Fruit fly (Drosophila melanogaster) whole organism, embryonic: ENCODE measurements around the gene Gale.

Experiments
- Adf1 ChIP-seq: fragments of 200-800 bp; sonication (Bioruptor generic); IDR thresholded peaks from 2 replicates; pipeline ENCODE4 v1.3.6; 2022; ENCODE audit warnings: missing biosample characterization, missing genetic modification characterization
- Bteb2 ChIP-seq: fragments of 200-800 bp; sonication (Bioruptor generic); optimal IDR thresholded peaks from 2 replicates; lab custom pipeline; 2016; ENCODE audit warnings: missing biosample characterization, missing genetic modification characterization
- CG11456 ChIP-seq: fragments of 200-800 bp; sonication (Bioruptor generic); IDR thresholded peaks from 3 replicates; pipeline ENCODE4 v1.3.6; 2022; ENCODE audit warnings: missing biosample characterization, missing genetic modification characterization
- CG13894 ChIP-seq: fragments of 200-800 bp; sonication (Bioruptor generic); optimal IDR thresholded peaks from 3 replicates; lab custom pipeline; 2018; ENCODE audit warnings: missing biosample characterization, mild to moderate bottlenecking, missing genetic modification characterization, moderate library complexity
- CG14014 ChIP-seq: fragments of 200-800 bp; sonication (Bioruptor generic); IDR thresholded peaks from 2 replicates; pipeline ENCODE4 v1.3.6; 2022; ENCODE audit warnings: missing biosample characterization, missing genetic modification characterization
- CG14860 ChIP-seq: fragments of 200-800 bp; sonication (Bioruptor generic); IDR thresholded peaks from 3 replicates; pipeline ENCODE4 v1.3.6; 2022; ENCODE audit warnings: missing biosample characterization, missing genetic modification characterization; ENCODE audit not compliant: partially characterized antibody
- CG16813 ChIP-seq: fragments of 200-800 bp; sonication (Bioruptor generic); IDR thresholded peaks from 3 replicates; pipeline ENCODE4 v1.3.6; 2022; ENCODE audit warnings: missing biosample characterization, missing genetic modification characterization; ENCODE audit not compliant: partially characterized antibody
- CG17361 ChIP-seq: fragments of 200-800 bp; sonication (Bioruptor generic); IDR thresholded peaks from 3 replicates; pipeline ENCODE4 v1.3.6; 2022; ENCODE audit warnings: missing biosample characterization, missing genetic modification characterization
- CG17385 ChIP-seq: fragments of 200-800 bp; sonication (Bioruptor generic); optimal IDR thresholded peaks from 3 replicates; lab custom pipeline; 2018; ENCODE audit warnings: missing biosample characterization, mild to moderate bottlenecking, missing genetic modification characterization
- CG17829 ChIP-seq: fragments of 200-800 bp; optimal IDR thresholded peaks from 2 replicates; lab custom pipeline; 2019; ENCODE audit warnings: missing biosample characterization, mild to moderate bottlenecking, missing genetic modification characterization, moderate library complexity
- CG2712 ChIP-seq: fragments of 200-800 bp; optimal IDR thresholded peaks from 3 replicates; lab custom pipeline; 2019; ENCODE audit warnings: missing biosample characterization, mild to moderate bottlenecking, missing genetic modification characterization, moderate library complexity
- CG31388 ChIP-seq: fragments of 200-800 bp; sonication (Bioruptor generic); optimal IDR thresholded peaks from 2 replicates; lab custom pipeline; 2016; ENCODE audit warnings: missing biosample characterization, missing genetic modification characterization
- CG3726 ChIP-seq: fragments of 200-800 bp; sonication (Bioruptor generic); IDR thresholded peaks from 3 replicates; pipeline ENCODE4, ENCODE4 v1.3.6; 2022; ENCODE audit warnings: missing biosample characterization, missing genetic modification characterization
- CG4617 ChIP-seq: fragments of 200-800 bp; sonication (Bioruptor generic); optimal IDR thresholded peaks from 3 replicates; lab custom pipeline; 2016; ENCODE audit warnings: missing biosample characterization, missing genetic modification characterization, borderline replicate concordance
- CG4707 ChIP-seq: fragments of 200-800 bp; sonication (Bioruptor generic); optimal IDR thresholded peaks from 2 replicates; lab custom pipeline; 2018; ENCODE audit warnings: missing biosample characterization, mild to moderate bottlenecking, missing genetic modification characterization, moderate library complexity
- CG6683 ChIP-seq: fragments of 200-800 bp; sonication (Bioruptor generic); optimal IDR thresholded peaks from 2 replicates; lab custom pipeline; 2017; ENCODE audit warnings: missing biosample characterization, mild to moderate bottlenecking, missing genetic modification characterization, missing genetic modification reagents
- CG7928 ChIP-seq: fragments of 200-800 bp; sonication (Bioruptor generic); optimal IDR thresholded peaks from 2 replicates; lab custom pipeline; 2017; ENCODE audit warnings: missing biosample characterization, mild to moderate bottlenecking, missing genetic modification characterization
- CG7963 ChIP-seq: fragments of 200-800 bp; sonication (Bioruptor generic); IDR thresholded peaks from 3 replicates; pipeline ENCODE4 v1.3.6; 2022; ENCODE audit warnings: missing biosample characterization, missing genetic modification characterization; ENCODE audit not compliant: partially characterized antibody
- CG8281 ChIP-seq: fragments of 200-800 bp; sonication (Bioruptor generic); optimal IDR thresholded peaks from 2 replicates; lab custom pipeline; 2018; ENCODE audit warnings: missing biosample characterization, mild to moderate bottlenecking, missing genetic modification characterization, moderate library complexity
- CG8359 ChIP-seq: fragments of 200-800 bp; sonication (Bioruptor generic); optimal IDR thresholded peaks from 2 replicates; lab custom pipeline; 2017; ENCODE audit warnings: missing biosample characterization, mild to moderate bottlenecking, missing genetic modification characterization, borderline replicate concordance
- CG8944 ChIP-seq: fragments of 200-800 bp; sonication (Bioruptor generic); optimal IDR thresholded peaks from 3 replicates; lab custom pipeline; 2016; ENCODE audit warnings: missing biosample characterization, missing genetic modification characterization
- Dad ChIP-seq: fragments of 200-800 bp; sonication (Bioruptor generic); optimal IDR thresholded peaks from 3 replicates; lab custom pipeline; 2016; ENCODE audit warnings: missing biosample characterization, missing genetic modification characterization
- Deaf1 ChIP-seq: fragments of 200-800 bp; optimal IDR thresholded peaks from 3 replicates; lab custom pipeline; 2019; ENCODE audit warnings: missing biosample characterization, mild to moderate bottlenecking, missing genetic modification characterization, moderate library complexity
- Dek ChIP-seq: fragments of 200-800 bp; sonication (Bioruptor generic); optimal IDR thresholded peaks from 3 replicates; lab custom pipeline; 2019; ENCODE audit warnings: missing biosample characterization, mild to moderate bottlenecking, missing genetic modification characterization, moderate library complexity
- HLH3B ChIP-seq: fragments of 200-800 bp; sonication (Bioruptor generic); IDR thresholded peaks from 2 replicates; pipeline ENCODE4 v1.3.6; 2022; ENCODE audit warnings: missing biosample characterization, missing genetic modification characterization
- HLHmδ ChIP-seq: fragments of 200-800 bp; sonication (Bioruptor generic); optimal IDR thresholded peaks from 2 replicates; lab custom pipeline; 2018; ENCODE audit warnings: missing biosample characterization, mild to moderate bottlenecking, missing genetic modification characterization, moderate library complexity
- Hmr ChIP-seq: fragments of 200-800 bp; sonication (Bioruptor generic); optimal IDR thresholded peaks from 3 replicates; lab custom pipeline; 2017; ENCODE audit warnings: mild to moderate bottlenecking, missing biosample characterization, missing genetic modification reagents, missing genetic modification characterization
- MTF-1 ChIP-seq: fragments of 200-800 bp; sonication (Bioruptor generic); optimal IDR thresholded peaks from 2 replicates; lab custom pipeline; 2018; ENCODE audit warnings: missing biosample characterization, mild to moderate bottlenecking, missing genetic modification characterization, borderline replicate concordance
- Meics ChIP-seq: fragments of 200-800 bp; sonication (Bioruptor generic); optimal IDR thresholded peaks from 2 replicates; lab custom pipeline; 2017; ENCODE audit warnings: missing biosample characterization, mild to moderate bottlenecking, missing genetic modification characterization
- NK7.1 ChIP-seq: fragments of 200-800 bp; sonication (Bioruptor generic); optimal IDR thresholded peaks from 3 replicates; lab custom pipeline; 2016; ENCODE audit warnings: missing biosample characterization, missing genetic modification characterization
- Nf-YC ChIP-seq: fragments of 200-800 bp; optimal IDR thresholded peaks from 3 replicates; lab custom pipeline; 2019; ENCODE audit warnings: missing biosample characterization, mild to moderate bottlenecking, missing genetic modification characterization, moderate library complexity
- Ptx1 ChIP-seq: fragments of 200-800 bp; sonication (Bioruptor generic); IDR thresholded peaks from 2 replicates; pipeline ENCODE4 v1.3.6; 2022; ENCODE audit warnings: missing biosample characterization, missing genetic modification characterization
- Sry-δ ChIP-seq: fragments of 200-800 bp; sonication (Bioruptor generic); optimal IDR thresholded peaks from 2 replicates; lab custom pipeline; 2016; ENCODE audit warnings: missing biosample characterization, missing genetic modification characterization
- Xrp1 ChIP-seq: fragments of 200-800 bp; sonication (Bioruptor generic); IDR thresholded peaks from 2 replicates; pipeline ENCODE4 v1.3.6; 2022; ENCODE audit warnings: missing biosample characterization, missing genetic modification characterization
- aop ChIP-seq: fragments of 200-800 bp; sonication (Bioruptor generic); IDR thresholded peaks from 2 replicates; pipeline ENCODE4 v1.3.6; 2022; ENCODE audit warnings: missing biosample characterization, missing genetic modification characterization
- ara ChIP-seq: fragments of 200-800 bp; sonication (Bioruptor generic); IDR thresholded peaks from 2 replicates; pipeline ENCODE4 v1.3.6; 2022; ENCODE audit warnings: missing biosample characterization, missing genetic modification characterization
- az2 ChIP-seq: fragments of 200-800 bp; sonication (Bioruptor generic); optimal IDR thresholded peaks from 3 replicates; lab custom pipeline; 2016; ENCODE audit warnings: missing biosample characterization, missing genetic modification characterization
- btn ChIP-seq: fragments of 200-800 bp; sonication (Bioruptor generic); optimal IDR thresholded peaks from 2 replicates; lab custom pipeline; 2016; ENCODE audit warnings: missing biosample characterization, missing genetic modification characterization
- ci ChIP-seq: fragments of 200-800 bp; sonication (Bioruptor generic); IDR thresholded peaks from 3 replicates; pipeline ENCODE4 v1.3.6; 2022; ENCODE audit warnings: missing biosample characterization, missing genetic modification characterization
- dimm ChIP-seq: fragments of 200-800 bp; sonication (Bioruptor generic); IDR thresholded peaks from 2 replicates; pipeline ENCODE4 v1.3.6; 2022; ENCODE audit warnings: missing biosample characterization, missing genetic modification characterization
- exex ChIP-seq: fragments of 200-800 bp; sonication (Bioruptor generic); optimal IDR thresholded peaks from 4 replicates; lab custom pipeline; 2018; ENCODE audit warnings: missing biosample characterization, mild to moderate bottlenecking, missing genetic modification characterization, moderate library complexity
- gsb-n ChIP-seq: fragments of 200-800 bp; sonication (Bioruptor generic); optimal IDR thresholded peaks from 3 replicates; lab custom pipeline; 2018; ENCODE audit warnings: missing biosample characterization, mild to moderate bottlenecking, missing genetic modification characterization
- lola ChIP-seq, 3 experiments: fragments of >200 bp in 2 of 3; fragments of 200-800 bp in 1 of 3; sonication (Bioruptor generic) in 1 of 3; optimal IDR thresholded peaks; 2 replicates each; lab custom pipeline; 2017 to 2019; ENCODE audit warnings: missing biosample characterization in 3 of 3, missing genetic modification characterization in 3 of 3, mild to moderate bottlenecking in 1 of 3, moderate library complexity in 1 of 3
- pfk ChIP-seq: fragments of 200-800 bp; sonication (Bioruptor generic); optimal IDR thresholded peaks from 2 replicates; lab custom pipeline; 2018; ENCODE audit warnings: missing biosample characterization, mild to moderate bottlenecking, missing genetic modification characterization, moderate library complexity
- psq ChIP-seq: fragments of 200-800 bp; sonication (Bioruptor generic); optimal IDR thresholded peaks from 2 replicates; lab custom pipeline; 2017; ENCODE audit warnings: missing biosample characterization, missing genetic modification characterization
- tna ChIP-seq: fragments of 200-800 bp; sonication (Bioruptor generic); IDR thresholded peaks from 2 replicates; pipeline ENCODE4 v1.3.6; 2022; ENCODE audit warnings: missing biosample characterization, missing genetic modification characterization; ENCODE audit not compliant: partially characterized antibody
- trem ChIP-seq: fragments of 200-800 bp; optimal IDR thresholded peaks from 3 replicates; lab custom pipeline; 2019; ENCODE audit warnings: missing biosample characterization, mild to moderate bottlenecking, missing genetic modification characterization, moderate library complexity
- unc-4 ChIP-seq: fragments of 200-800 bp; sonication (Bioruptor generic); IDR thresholded peaks from 2 replicates; pipeline ENCODE4 v1.3.6; 2022; ENCODE audit warnings: missing biosample characterization, missing genetic modification characterization; ENCODE audit not compliant: partially characterized antibody

Gale gene

dm6 chr3L:629916-630663, 18.3 kb upstream of the Gale start (continued):
- TF ChIP-seq CG17829 (tag; lab: Kevin White, UChicago) (peak; percentile 7), CG7928 (no peak), CG11456 (GFP tag; lab: Robert Waterston, UW) (peak; percentile 68), CG8281 (tag; lab: Kevin White, UChicago) (no peak), Adf1 (GFP tag; lab: Robert Waterston, UW) (peak; percentile 82; the same call in 1 of the 2 replicates), unc-4 (GFP tag; lab: Robert Waterston, UW) (0 out of 2 replicates have a peak, but pooled peaks have one; percentile 25), CG17385 (GFP tag; lab: Kevin White, UChicago) (peak; percentile 23), Bteb2 (GFP tag; lab: Kevin White, UChicago) (no peak), NK7.1 (GFP tag; lab: Kevin White, UChicago) (no peak), CG8359 (no peak), az2 (GFP tag; lab: Kevin White, UChicago) (peak; percentile 56), Dad (GFP tag; lab: Kevin White, UChicago) (peak; percentile 29), CG16813 (GFP tag; lab: Robert Waterston, UW) (no peak), trem (tag; lab: Kevin White, UChicago) (peak; percentile 8), CG2712 (tag; lab: Kevin White, UChicago) (peak; percentile 26), ara (GFP tag; lab: Robert Waterston, UW) (0 out of 2 replicates have a peak, but pooled peaks have one; percentile 38), CG7963 (GFP tag; lab: Robert Waterston, UW) (no peak), Sry-δ (GFP tag; lab: Kevin White, UChicago) (no peak), CG6683 (GFP tag; lab: Kevin White, UChicago) (no peak), aop (GFP tag; lab: Robert Waterston, UW) (no peak), Nf-YC (no peak), btn (GFP tag; lab: Kevin White, UChicago) (no peak), CG3726 (GFP tag; lab: Robert Waterston, UW) (no peak), Ptx1 (GFP tag; lab: Robert Waterston, UW) (peak; percentile 71), MTF-1 (GFP tag; lab: Kevin White, UChicago) (peak; percentile 21), CG14860 (GFP tag; lab: Robert Waterston, UW) (no peak), gsb-n (tag; lab: Kevin White, UChicago) (no peak), Dek (tag; lab: Kevin White, UChicago) (no peak), CG4617 (GFP tag; lab: Kevin White, UChicago) (no peak), CG14014 (no peak), CG13894 (tag; lab: Kevin White, UChicago) (no peak), tna (no peak), pfk (GFP tag; lab: Kevin White, UChicago) (no peak), Deaf1 (tag; lab: Kevin White, UChicago) (peak; percentile 39), HLHmδ (no peak), HLH3B (GFP tag; lab: Robert Waterston, UW) (peak; percentile 52; the same call in 1 of the 2 replicates), CG4707 (GFP tag; lab: Kevin White, UChicago) (no peak), psq (no peak), CG8944 (GFP tag; lab: Kevin White, UChicago) (no peak), CG31388 (GFP tag; lab: Kevin White, UChicago) (no peak), Xrp1 (GFP tag; lab: Robert Waterston, UW) (peak; percentile 50; the same call in 1 of the 2 replicates), Hmr (GFP tag; lab: Kevin White, UChicago) (peak; percentile 14), CG17361 (GFP tag; lab: Robert Waterston, UW) (0 out of 3 replicates have a peak, but pooled peaks have one; percentile 48), dimm (GFP tag; lab: Robert Waterston, UW) (no peak), exex (no peak), Meics (peak; percentile 15), lola (GFP tag; optimal IDR thresholded peaks at IDR 0.05; lab: Kevin White, UChicago) (no peak), ci (GFP tag; lab: Robert Waterston, UW) (peak; percentile 60)
